Worm (Caenorhabditis elegans) whole organism, late embryonic: ENCODE results near the gene F26F12.8.

Source experiments
- F13H6.1 ChIP-seq: sonication (generic microtip); optimal IDR thresholded peaks from 2 replicates; lab custom pipeline; 2016; ENCODE audit warnings: missing genetic modification characterization, missing compliant biosample characterization
- K02D7.2 ChIP-seq: sonication (generic microtip); optimal IDR thresholded peaks from 2 replicates; lab custom pipeline; 2017; ENCODE audit warnings: mild to moderate bottlenecking, missing genetic modification characterization, missing compliant biosample characterization
- K09A11.1 ChIP-seq: sonication (generic microtip); optimal IDR thresholded peaks from 2 replicates; lab custom pipeline; 2017; ENCODE audit warnings: antibody characterized with exemption, mild to moderate bottlenecking, missing genetic modification characterization, missing compliant biosample characterization; ENCODE audit not compliant: insufficient read depth
- ahr-1 ChIP-seq: sonication (generic microtip); optimal IDR thresholded peaks from 2 replicates; lab custom pipeline; 2016; ENCODE audit warnings: missing genetic modification characterization, missing compliant biosample characterization
- ama-1 ChIP-seq: fragments of 150-350 bp; optimal IDR thresholded peaks from 2 replicates; lab custom pipeline; 2014
- ceh-18 ChIP-seq: sonication (generic microtip); optimal IDR thresholded peaks from 2 replicates; lab custom pipeline; 2016; ENCODE audit warnings: missing genetic modification characterization, missing compliant biosample characterization
- ceh-19 ChIP-seq: fragments of 200-800 bp; sonication (Bioruptor generic); optimal IDR thresholded peaks from 2 replicates; lab custom pipeline; 2018; ENCODE audit warnings: mild to moderate bottlenecking, missing genetic modification characterization, missing compliant biosample characterization
- ceh-2 ChIP-seq: sonication (generic microtip); optimal IDR thresholded peaks from 2 replicates; lab custom pipeline; 2016; ENCODE audit warnings: missing genotype, missing genetic modification characterization, missing compliant biosample characterization
- ceh-24 ChIP-seq: sonication (generic microtip); optimal IDR thresholded peaks from 2 replicates; lab custom pipeline; 2016; ENCODE audit warnings: mild to moderate bottlenecking, missing genetic modification characterization, missing compliant biosample characterization
- ceh-31 ChIP-seq: sonication (generic microtip); optimal IDR thresholded peaks from 2 replicates; lab custom pipeline; 2016; ENCODE audit warnings: missing genetic modification characterization, missing compliant biosample characterization
- ceh-34 ChIP-seq: sonication (generic microtip); optimal IDR thresholded peaks from 2 replicates; lab custom pipeline; 2016; ENCODE audit warnings: mild to moderate bottlenecking, missing genetic modification characterization, missing compliant biosample characterization
- ceh-45 ChIP-seq: fragments of 200-800 bp; sonication (Bioruptor generic); IDR thresholded peaks from 2 replicates; pipeline ENCODE4 v1.3.6; 2022; ENCODE audit warnings: missing genetic modification reagents, missing genetic modification characterization, missing compliant biosample characterization
- ceh-9 ChIP-seq: sonication (generic microtip); optimal IDR thresholded peaks from 2 replicates; lab custom pipeline; 2016; ENCODE audit warnings: mild to moderate bottlenecking, missing genetic modification characterization, inconsistent platforms, missing compliant biosample characterization
- che-1 ChIP-seq: sonication (generic microtip); optimal IDR thresholded peaks from 2 replicates; lab custom pipeline; 2016; ENCODE audit warnings: mild to moderate bottlenecking, missing genetic modification characterization, missing compliant biosample characterization
- dve-1 ChIP-seq: sonication (generic microtip); optimal IDR thresholded peaks from 2 replicates; lab custom pipeline; 2017; ENCODE audit warnings: antibody characterized with exemption, mild to moderate bottlenecking, missing genetic modification characterization, missing compliant biosample characterization
- hlh-15 ChIP-seq: sonication (generic microtip); optimal IDR thresholded peaks from 2 replicates; lab custom pipeline; 2016; ENCODE audit warnings: missing genetic modification characterization, missing compliant biosample characterization
- hlh-8 ChIP-seq: sonication (generic microtip); optimal IDR thresholded peaks from 2 replicates; lab custom pipeline; 2016; ENCODE audit warnings: missing genotype, missing genetic modification characterization, missing compliant biosample characterization
- lim-6 ChIP-seq: sonication (generic microtip); optimal IDR thresholded peaks from 2 replicates; lab custom pipeline; 2016; ENCODE audit warnings: missing genetic modification characterization, missing compliant biosample characterization
- lin-11 ChIP-seq: fragments of 200-800 bp; sonication (Bioruptor generic); optimal IDR thresholded peaks from 2 replicates; lab custom pipeline; 2018; ENCODE audit warnings: mild to moderate bottlenecking, missing genetic modification characterization, missing compliant biosample characterization
- madf-2 ChIP-seq: sonication (generic microtip); optimal IDR thresholded peaks from 2 replicates; lab custom pipeline; 2017; ENCODE audit warnings: missing genetic modification characterization, missing compliant biosample characterization
- mec-3 ChIP-seq: sonication (generic microtip); optimal IDR thresholded peaks from 2 replicates; lab custom pipeline; 2016; ENCODE audit warnings: borderline replicate concordance, missing genetic modification characterization, missing compliant biosample characterization
- nfya-1 ChIP-seq: sonication (generic microtip); optimal IDR thresholded peaks from 2 replicates; lab custom pipeline; 2017; ENCODE audit warnings: missing genetic modification characterization, mild to moderate bottlenecking, missing compliant biosample characterization, antibody characterized with exemption, moderate library complexity
- nhr-11 ChIP-seq: fragments of 150-350 bp; optimal IDR thresholded peaks from 2 replicates; lab custom pipeline; 2014; ENCODE audit warnings: missing biosample characterization, missing genetic modification characterization
- nhr-232 ChIP-seq: sonication (generic microtip); optimal IDR thresholded peaks from 2 replicates; lab custom pipeline; 2016; ENCODE audit warnings: missing genetic modification characterization, missing compliant biosample characterization
- pat-9 ChIP-seq: fragments of 200-800 bp; sonication (Bioruptor generic); optimal IDR thresholded peaks from 2 replicates; lab custom pipeline; 2018; ENCODE audit warnings: mild to moderate bottlenecking, missing genetic modification characterization, moderate library complexity, missing compliant biosample characterization
- pax-1 ChIP-seq: fragments of 150-350 bp; optimal IDR thresholded peaks from 2 replicates; lab custom pipeline; 2014; ENCODE audit warnings: missing biosample characterization, missing genetic modification characterization
- pha-4 ChIP-seq: fragments of 150-350 bp; optimal IDR thresholded peaks from 2 replicates; lab custom pipeline; 2018; ENCODE audit warnings: missing biosample characterization, missing genetic modification reagents, missing genetic modification characterization
- pqm-1 ChIP-seq: sonication (generic microtip); optimal IDR thresholded peaks from 2 replicates; lab custom pipeline; 2016; ENCODE audit warnings: missing genetic modification characterization, missing compliant biosample characterization
- ref-2 ChIP-seq: sonication (generic microtip); optimal IDR thresholded peaks from 2 replicates; lab custom pipeline; 2016; ENCODE audit warnings: missing genetic modification characterization, missing compliant biosample characterization
- rnt-1 ChIP-seq: sonication (generic microtip); optimal IDR thresholded peaks from 2 replicates; lab custom pipeline; 2016; ENCODE audit warnings: missing genetic modification characterization, missing compliant biosample characterization
- sdc-2 ChIP-seq: sonication (generic microtip); optimal IDR thresholded peaks from 2 replicates; lab custom pipeline; 2016; ENCODE audit warnings: missing genotype, missing genetic modification characterization, missing compliant biosample characterization
- syd-9 ChIP-seq: sonication (generic microtip); optimal IDR thresholded peaks from 2 replicates; lab custom pipeline; 2016; ENCODE audit warnings: mild to moderate bottlenecking, missing genetic modification characterization, moderate library complexity, missing compliant biosample characterization
- tbx-2 ChIP-seq: sonication (generic microtip); optimal IDR thresholded peaks from 2 replicates; lab custom pipeline; 2016; ENCODE audit warnings: missing genetic modification characterization, missing compliant biosample characterization
- unc-42 ChIP-seq: sonication (generic microtip); optimal IDR thresholded peaks from 2 replicates; lab custom pipeline; 2016; ENCODE audit warnings: missing genotype, missing genetic modification characterization, missing compliant biosample characterization
- unc-55 ChIP-seq: sonication (generic microtip); optimal IDR thresholded peaks from 2 replicates; lab custom pipeline; 2017; ENCODE audit warnings: missing biosample characterization, missing genetic modification reagents, missing genetic modification characterization
- unc-86 ChIP-seq: sonication (generic microtip); optimal IDR thresholded peaks from 2 replicates; lab custom pipeline; 2016; ENCODE audit warnings: missing genetic modification characterization, missing compliant biosample characterization

F26F12.8 gene

DNA sequence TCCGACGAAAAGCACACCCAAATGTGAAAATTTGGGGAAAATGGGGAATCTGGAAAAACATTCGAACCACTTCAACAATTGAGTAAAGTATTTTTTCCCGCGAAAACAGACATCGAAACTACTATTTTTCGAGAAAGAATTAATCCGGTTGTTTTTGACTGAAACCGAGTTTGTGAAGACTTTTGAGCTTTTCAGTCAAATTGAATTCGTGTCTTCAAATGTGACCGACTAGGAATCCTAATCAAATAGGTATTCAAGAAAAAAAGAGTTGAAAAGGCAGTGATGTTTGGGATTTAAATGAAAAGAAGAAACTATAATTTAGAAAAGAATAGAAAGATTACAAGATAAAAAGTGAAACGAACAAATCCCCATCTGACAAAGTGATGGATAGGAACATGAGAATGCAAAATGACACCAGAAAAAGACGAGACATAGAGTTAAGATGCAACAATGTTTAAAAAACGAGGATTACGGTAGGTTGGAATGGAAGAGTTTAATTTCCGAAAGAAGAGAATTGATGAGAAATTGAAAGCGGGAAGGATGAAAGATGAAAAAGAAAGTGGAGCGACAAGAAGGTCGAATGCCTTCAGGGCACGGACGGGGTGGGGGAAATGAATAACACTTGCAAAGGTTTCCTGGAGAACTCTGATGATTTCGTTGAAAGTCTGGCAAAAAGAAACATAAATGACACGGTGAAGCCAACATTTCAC lies at the start of gene F26F12.8:
Gene F26F12.8, minus strand, starts transcription at position 51 of the 710 bp plus-strand sequence.
- TF ChIP-seq ceh-34 (no peak), ceh-9 (tag; lab: Kevin White, UChicago) (no peak), pat-9 (tag; lab: Kevin White, UChicago) (no peak), lim-6 (no peak), ceh-19 (no peak), hlh-8 (tag; lab: Kevin White, UChicago) (no peak), pax-1 (no peak), unc-55 (GFP tag; lab: Kevin White, UChicago) (no peak), ama-1 (lab: Kevin White, UChicago) (no peak), ceh-2 (tag; lab: Kevin White, UChicago) (no peak), ceh-31 (tag; lab: Kevin White, UChicago) (no peak), syd-9 (tag; lab: Kevin White, UChicago) (no peak), ref-2 (tag; lab: Kevin White, UChicago) (no peak), sdc-2 (tag; lab: Kevin White, UChicago) (no peak), ceh-45 (GFP tag; lab: Robert Waterston, UW) (no peak), rnt-1 (tag; lab: Kevin White, UChicago) (no peak), pha-4 (tag; lab: Kevin White, UChicago) (no peak), pqm-1 (tag; lab: Kevin White, UChicago) (no peak), unc-86 (tag; lab: Kevin White, UChicago) (no peak)
- TF ChIP-seq, all 69 proteins: peak for 0

DNA sequence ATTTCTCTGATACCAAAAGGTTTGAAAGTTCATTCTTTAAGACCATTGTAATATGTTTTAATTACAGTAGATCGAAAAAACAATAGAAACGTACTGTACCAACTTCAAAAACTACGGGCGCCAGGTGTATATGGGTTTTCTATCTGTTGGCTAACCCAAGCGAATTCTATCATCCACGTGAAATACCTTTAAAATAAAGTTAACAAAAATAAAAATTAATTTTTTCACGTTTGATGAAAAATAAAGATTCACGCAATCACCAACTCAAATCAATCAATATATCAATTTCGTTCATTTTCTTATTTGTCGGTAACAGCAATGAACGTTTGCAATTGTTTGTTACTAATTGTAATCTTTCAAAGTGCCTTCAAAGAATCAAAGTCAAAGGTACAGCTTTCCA lies 44.8 kb upstream of the F26F12.8 start, which contains the start of gene C04E6.4:
Gene C04E6.4, plus strand, starts transcription at position 301 of the 400 bp plus-strand sequence.
- TF ChIP-seq ceh-34 = no peak
- TF ChIP-seq nhr-11 (tag; lab: Kevin White, UChicago) = no peak

DNA sequence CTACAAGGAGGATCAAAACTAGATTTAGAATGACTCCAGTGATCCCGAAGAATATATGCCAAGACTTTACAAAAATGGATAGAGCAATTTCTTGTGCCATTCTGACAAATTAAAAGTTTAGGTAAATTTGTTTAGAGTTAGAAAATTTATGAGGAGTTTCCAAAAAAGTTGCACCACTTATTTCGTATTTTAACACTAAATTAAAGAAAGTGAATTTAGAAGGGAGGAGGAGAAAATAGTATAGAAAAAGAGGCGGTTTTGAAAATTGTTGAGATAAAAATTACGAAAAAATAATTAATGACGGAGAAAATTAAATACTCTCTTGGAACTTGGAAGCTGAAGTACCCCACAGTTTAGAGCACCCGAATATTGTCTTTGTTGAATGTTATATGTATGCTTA lies 43.9 kb upstream of the F26F12.8 start, which contains the start of gene srd-15:
Gene srd-15, minus strand, starts transcription at position 101 of the 400 bp plus-strand sequence.
- TF ChIP-seq tbx-2 = no peak
- no peak for TF ChIP-seq unc-42
- TF ChIP-seq K09A11.1 = no peak
- no peak for TF ChIP-seq mec-3
- TF ChIP-seq ahr-1 (tag; lab: Kevin White, UChicago) = no peak
- no peak for TF ChIP-seq ceh-18 (tag; lab: Kevin White, UChicago)
- TF ChIP-seq madf-2 (tag; lab: Kevin White, UChicago) = no peak
- no peak for TF ChIP-seq nfya-1 (tag; lab: Kevin White, UChicago)
- TF ChIP-seq lin-11 = no peak
- no peak for TF ChIP-seq K02D7.2 (tag; lab: Kevin White, UChicago)
- no peak for TF ChIP-seq F13H6.1 (tag; lab: Kevin White, UChicago)

DNA sequence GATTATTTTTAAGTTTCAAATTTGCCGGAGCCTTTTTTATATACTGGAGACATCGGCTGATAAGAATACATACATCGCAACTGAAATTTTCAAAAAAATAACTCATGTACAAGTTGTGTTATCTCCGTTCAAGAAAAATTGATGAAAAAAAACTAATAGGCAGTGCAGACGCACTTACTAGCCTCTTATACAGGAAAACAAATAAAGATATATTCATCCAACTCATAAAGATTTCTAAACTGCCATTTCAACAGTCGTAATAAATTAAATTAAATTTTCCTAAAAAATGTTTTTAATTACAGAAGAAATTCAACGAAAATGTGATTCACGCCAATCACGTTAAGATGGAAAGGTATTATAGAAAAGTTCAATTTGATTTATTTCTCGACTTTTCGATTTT lies 39.5 kb upstream of the F26F12.8 start, which contains the start of gene C04E6.5:
Gene C04E6.5, plus strand, starts transcription at position 301 of the 400 bp plus-strand sequence.
- TF ChIP-seq unc-55 (GFP tag; lab: Kevin White, UChicago) (no peak), ceh-45 (GFP tag; lab: Robert Waterston, UW) (no peak)
- TF ChIP-seq, all 69 proteins: peak for 0

DNA sequence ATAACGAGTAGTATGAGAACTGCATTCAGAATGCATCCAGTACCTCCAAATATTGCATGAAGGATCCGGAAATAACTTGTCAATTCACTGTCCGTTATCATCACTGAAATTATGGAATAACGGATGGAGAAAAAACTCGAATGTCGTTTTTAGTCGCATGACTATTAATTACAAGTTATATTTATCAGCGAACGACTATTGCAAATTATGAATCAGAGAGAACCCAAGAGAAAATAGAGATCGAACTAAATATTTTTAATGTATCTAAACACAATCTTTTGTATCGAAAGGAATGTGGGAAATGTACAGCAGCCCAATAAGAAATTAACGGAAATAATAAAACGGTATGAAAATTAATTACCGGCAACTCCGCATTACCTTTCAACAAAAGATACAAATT lies 37.6 kb upstream of the F26F12.8 start, which contains the start of gene srd-16:
Gene srd-16, minus strand, starts transcription at position 101 of the 400 bp plus-strand sequence.
- TF ChIP-seq che-1 (tag; lab: Kevin White, UChicago) (no peak), tbx-2 (no peak), madf-2 (tag; lab: Kevin White, UChicago) (no peak), unc-55 (GFP tag; lab: Kevin White, UChicago) (no peak), ama-1 (lab: Kevin White, UChicago) (no peak), hlh-15 (no peak), pat-9 (tag; lab: Kevin White, UChicago) (no peak), dve-1 (tag; lab: Kevin White, UChicago) (no peak), hlh-8 (tag; lab: Kevin White, UChicago) (no peak), ceh-19 (no peak), nhr-232 (no peak), ceh-24 (tag; lab: Kevin White, UChicago) (no peak), unc-42 (no peak)
